Fruit fly (Drosophila melanogaster): Measurements from ENCODE around the gene CG3558.

CG3558 gene

DNA sequence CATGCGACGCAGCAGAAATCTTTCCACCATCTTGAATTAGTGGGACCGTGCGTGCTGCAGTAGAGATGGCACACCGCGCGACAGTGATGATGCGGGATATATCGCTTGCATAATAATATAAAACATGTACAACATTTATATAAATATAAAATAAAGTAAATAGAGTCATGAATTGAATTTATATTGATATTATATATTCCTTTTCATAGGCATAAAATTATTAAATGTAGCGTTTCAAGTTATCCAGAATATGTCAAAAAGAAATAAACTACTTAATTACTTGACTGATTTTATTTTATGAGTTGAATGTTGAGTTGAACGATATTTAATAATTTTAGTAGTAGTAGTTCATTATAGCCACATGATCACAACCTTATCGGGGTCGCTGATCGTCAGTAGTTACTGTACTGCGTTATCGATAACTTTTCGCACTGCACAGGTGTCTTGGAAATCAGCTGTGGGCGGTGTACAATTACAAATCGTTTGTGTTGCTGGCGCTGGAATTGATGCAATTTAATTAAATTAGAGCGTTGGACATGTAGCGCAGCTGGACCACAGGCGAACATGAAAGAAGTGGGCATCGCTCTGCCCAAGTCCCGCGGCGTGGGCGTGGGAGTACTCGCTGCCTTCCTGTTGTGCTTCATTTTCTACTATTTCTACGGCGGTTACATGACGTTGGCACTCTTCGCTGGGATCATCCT lies 4.8 kb upstream of the CG3558 start, which contains the start of the genes Chd1 and Bem46 (continued):
- TF ChIP-seq Dp (GFP tag; optimal IDR thresholded peaks at IDR 0.05) = no peak
- peak; percentile 74 for TF ChIP-seq shn (GFP tag; optimal IDR thresholded peaks at IDR 0.05)
- no peak for TF ChIP-seq CkIIα-i1 (GFP tag; IDR thresholded peaks at IDR 0.05)
- TF ChIP-seq ATbp (GFP tag; optimal IDR thresholded peaks at IDR 0.05) = no peak
- TF ChIP-seq Nf-YC (tag; optimal IDR thresholded peaks at IDR 0.05) = peak; percentile 83
- TF ChIP-seq CG31365 (tag; optimal IDR thresholded peaks at IDR 0.05) = no peak
- TF ChIP-seq CG3065 (GFP tag; optimal IDR thresholded peaks at IDR 0.05) = peak; percentile 61
- TF ChIP-seq CG4282 (GFP tag; optimal IDR thresholded peaks at IDR 0.05) = no peak
- peak; percentile 72 for TF ChIP-seq CG1603 (tag; optimal IDR thresholded peaks at IDR 0.05)
- peak; percentile 81 for TF ChIP-seq Xrp1 (GFP tag; IDR thresholded peaks at IDR 0.05)
- no peak for TF ChIP-seq Sox100B (GFP tag; optimal IDR thresholded peaks at IDR 0.05)
- TF ChIP-seq zfh2 (GFP tag; optimal IDR thresholded peaks at IDR 0.05) = peak; percentile 84
- peak; percentile 91 for TF ChIP-seq CG2678 (tag; optimal IDR thresholded peaks at IDR 0.05)
- TF ChIP-seq CG6175 (GFP tag; IDR thresholded peaks at IDR 0.05) = peak; percentile 73; the same call in 1 of the 3 replicates
- peak; percentile 76 for TF ChIP-seq CG15514 (GFP tag; optimal IDR thresholded peaks at IDR 0.05)
- TF ChIP-seq Antp (GFP tag; optimal IDR thresholded peaks at IDR 0.05) = peak; percentile 80
- TF ChIP-seq knrl (GFP tag; IDR thresholded peaks at IDR 0.05; ENCODE audit: partially characterized antibody) = 0 out of 3 replicates have a peak, but pooled peaks have one; percentile 23
- TF ChIP-seq CG10274 (GFP tag; optimal IDR thresholded peaks at IDR 0.05) = peak; percentile 48
- TF ChIP-seq ranshi (GFP tag; IDR thresholded peaks at IDR 0.05) = peak; percentile 83; the same call in 1 of the 2 replicates
- TF ChIP-seq CG13624 (GFP tag; optimal IDR thresholded peaks at IDR 0.05) = peak; percentile 63
- peak; percentile 54; the same call in 1 of the 2 replicates for TF ChIP-seq CG31224 (GFP tag; IDR thresholded peaks at IDR 0.05)
- TF ChIP-seq pb (GFP tag; optimal IDR thresholded peaks at IDR 0.05) = no peak
- TF ChIP-seq chm (GFP tag; IDR thresholded peaks at IDR 0.05) = peak; percentile 67
- no peak for TF ChIP-seq br (optimal IDR thresholded peaks at IDR 0.05)
- TF ChIP-seq Fer3 (tag; optimal IDR thresholded peaks at IDR 0.05) = peak; percentile 86
- TF ChIP-seq pum (GFP tag; optimal IDR thresholded peaks at IDR 0.05) = peak; percentile 72
- TF ChIP-seq CG17568 (GFP tag; optimal IDR thresholded peaks at IDR 0.05) = no peak
- peak; percentile 50 for TF ChIP-seq slp2 (GFP tag; optimal IDR thresholded peaks at IDR 0.05)
- TF ChIP-seq CG1832 (GFP tag; optimal IDR thresholded peaks at IDR 0.05) = no peak
- peak; percentile 27; the same call in 1 of the 3 replicates for TF ChIP-seq CG16813 (GFP tag; IDR thresholded peaks at IDR 0.05; ENCODE audit: partially characterized antibody)
- peak; percentile 87 for TF ChIP-seq CG17829 (tag; optimal IDR thresholded peaks at IDR 0.05)
- TF ChIP-seq Trl (optimal IDR thresholded peaks at IDR 0.05) = no peak
- TF ChIP-seq Trl (GFP tag; optimal IDR thresholded peaks at IDR 0.05) = peak; percentile 58
- peak; percentile 84 for TF ChIP-seq Rfx (GFP tag; IDR thresholded peaks at IDR 0.05)
- peak; percentile 81 for TF ChIP-seq CG3281 (GFP tag; optimal IDR thresholded peaks at IDR 0.05)
- TF ChIP-seq Taf1 (GFP tag; IDR thresholded peaks at IDR 0.05) = peak; percentile 64; the same call in 1 of the 2 replicates
- peak; percentile 35 for TF ChIP-seq Myb (GFP tag; optimal IDR thresholded peaks at IDR 0.05)
- TF ChIP-seq Atf-2 (GFP tag; optimal IDR thresholded peaks at IDR 0.05) = peak; percentile 57
- TF ChIP-seq Awh (GFP tag; IDR thresholded peaks at IDR 0.05) = peak; percentile 75
- no peak for TF ChIP-seq CG4707 (GFP tag; optimal IDR thresholded peaks at IDR 0.05)
- peak; percentile 61 for TF ChIP-seq Hand (GFP tag; optimal IDR thresholded peaks at IDR 0.05)
- peak; percentile 78 for TF ChIP-seq so (GFP tag; IDR thresholded peaks at IDR 0.05)
- peak; percentile 96 for TF ChIP-seq CG17361 (GFP tag; IDR thresholded peaks at IDR 0.05)
- TF ChIP-seq gsb-n (tag; optimal IDR thresholded peaks at IDR 0.05) = no peak
- TF ChIP-seq Optix (GFP tag; IDR thresholded peaks at IDR 0.05) = 0 out of 3 replicates have a peak, but pooled peaks have one; percentile 41
- TF ChIP-seq Gsc (GFP tag; IDR thresholded peaks at IDR 0.05) = peak; percentile 48; the same call in 1 of the 2 replicates
- TF ChIP-seq sob (GFP tag; IDR thresholded peaks at IDR 0.05) = peak; percentile 80
- TF ChIP-seq CG10959 (GFP tag; IDR thresholded peaks at IDR 0.05) = 0 out of 2 replicates have a peak, but pooled peaks have one; percentile 33
- peak; percentile 61 for TF ChIP-seq onecut (GFP tag; IDR thresholded peaks at IDR 0.05)
- TF ChIP-seq CG13424 (tag; optimal IDR thresholded peaks at IDR 0.05) = peak; percentile 90
